Fruit fly (Drosophila melanogaster): ENCODE measurements around the gene Dnai2.

The Dnai2 gene

DNA sequence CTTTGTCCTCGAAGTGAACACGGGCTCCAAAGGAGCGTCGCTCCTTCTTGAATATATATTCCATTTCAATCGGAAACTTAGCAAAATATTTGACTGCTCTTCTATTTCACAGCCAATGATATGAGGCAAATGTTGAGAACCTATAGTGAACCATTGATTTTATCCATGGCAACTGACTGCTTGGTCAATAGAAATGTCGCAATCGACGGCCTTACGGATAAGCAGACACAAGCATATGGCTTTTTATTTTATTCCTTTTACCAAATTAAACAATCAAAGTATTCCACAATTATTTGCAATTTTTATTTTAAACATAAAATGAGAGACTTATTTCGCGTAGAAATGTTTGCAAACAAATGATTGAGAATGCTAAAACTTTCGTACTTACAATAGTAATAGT is at the start of gene Dnai2:
Gene Dnai2, minus strand, starts transcription at position 101 of the 400 bp plus-strand sequence.
- TF ChIP-seq CG8478 (optimal IDR thresholded peaks at IDR 0.05) = no peak
- TF ChIP-seq CTCF (optimal IDR thresholded peaks at IDR 0.05) = no peak

- TF ChIP-seq CG8478 (optimal IDR thresholded peaks at IDR 0.05) (no peak), CTCF (optimal IDR thresholded peaks at IDR 0.05) (no peak)
Measured at dm6 chr3L:11731841-11732240, 32.8 kb upstream of the Dnai2 start, which contains the start of gene CG32087. Gene CG32087, plus strand, starts transcription at chr3L:11732141.

DNA sequence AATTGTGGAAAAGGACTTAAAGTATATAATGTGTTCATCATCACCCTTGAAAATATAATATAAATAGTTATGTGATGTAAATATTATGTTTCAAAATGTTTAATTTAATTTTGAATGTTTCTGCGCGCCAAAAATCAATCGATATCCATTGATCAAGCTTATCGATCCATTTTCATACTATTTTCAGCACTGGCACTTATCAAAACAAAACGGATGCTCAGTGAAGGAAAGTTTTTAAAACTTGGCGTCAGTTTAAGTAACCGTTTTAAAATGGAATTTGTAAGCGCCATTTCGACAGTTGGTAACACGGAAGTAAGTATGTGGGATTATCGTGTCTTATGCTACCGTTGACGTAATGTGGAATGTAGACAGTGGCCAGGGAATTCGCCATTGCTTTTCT is 29.1 kb upstream of the Dnai2 start, which contains the start of gene sunn:
Gene sunn, plus strand, starts transcription at position 202 of the 400 bp plus-strand sequence.
- TF ChIP-seq CTCF (optimal IDR thresholded peaks at IDR 0.05) = no peak
- TF ChIP-seq CG8478 (optimal IDR thresholded peaks at IDR 0.05) = no peak

DNA sequence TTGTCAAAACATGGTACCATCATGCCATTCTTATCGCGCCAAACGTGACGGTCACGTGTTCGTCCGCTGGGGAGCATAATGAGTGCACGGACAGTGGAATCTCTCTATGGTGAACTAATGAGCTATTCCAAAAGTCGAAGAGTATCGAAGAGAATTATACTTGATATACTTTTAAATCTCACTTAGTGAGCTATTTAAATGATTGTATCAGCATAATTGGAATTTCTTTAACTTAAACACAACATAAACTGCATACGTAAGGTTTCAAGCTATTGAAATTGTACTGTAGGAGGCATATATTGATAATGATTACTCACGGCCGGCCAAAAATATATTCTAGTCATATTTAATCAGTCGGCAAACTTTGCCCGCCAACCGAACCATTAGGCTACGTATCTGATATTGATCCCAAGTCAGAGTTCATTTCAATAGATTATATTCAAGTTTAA is 22.5 kb upstream of the Dnai2 start:
- TF ChIP-seq CTCF (optimal IDR thresholded peaks at IDR 0.05) (no peak), CG8478 (optimal IDR thresholded peaks at IDR 0.05) (no peak)

dm6 chr3L:11720780-11721179 is 21.7 kb upstream of the Dnai2 start, which contains the start of gene Bmcp:
Gene Bmcp, plus strand, starts transcription at chr3L:11720934.
- no peak for TF ChIP-seq CG8478 (optimal IDR thresholded peaks at IDR 0.05)
- no peak for TF ChIP-seq CTCF (optimal IDR thresholded peaks at IDR 0.05)

- TF ChIP-seq CG8478 (optimal IDR thresholded peaks at IDR 0.05) (no peak), CTCF (optimal IDR thresholded peaks at IDR 0.05) (no peak)
Measured at dm6 chr3L:11717993-11718392, 18.9 kb upstream of the Dnai2 start.

DNA sequence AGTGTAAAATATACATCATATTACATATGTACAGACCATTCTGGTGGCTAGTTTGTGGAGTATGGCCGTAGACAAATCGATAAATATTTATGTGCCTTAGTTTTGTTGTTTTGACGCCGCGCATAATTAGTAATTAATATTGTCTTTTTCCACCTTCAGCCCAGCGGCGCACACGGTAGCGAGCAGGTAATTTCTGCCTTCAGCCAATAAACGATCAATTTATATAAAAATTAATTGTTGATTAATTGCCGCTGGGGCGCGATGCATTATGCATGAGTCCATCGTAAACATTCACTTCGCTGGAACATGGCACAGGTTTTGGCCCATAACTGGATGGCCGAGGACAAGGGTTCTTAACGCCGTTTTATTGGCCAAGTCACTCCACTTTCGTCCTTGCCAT is 18.2 kb upstream of the Dnai2 start:
- TF ChIP-seq CTCF (optimal IDR thresholded peaks at IDR 0.05) (no peak), CG8478 (optimal IDR thresholded peaks at IDR 0.05) (no peak)

DNA sequence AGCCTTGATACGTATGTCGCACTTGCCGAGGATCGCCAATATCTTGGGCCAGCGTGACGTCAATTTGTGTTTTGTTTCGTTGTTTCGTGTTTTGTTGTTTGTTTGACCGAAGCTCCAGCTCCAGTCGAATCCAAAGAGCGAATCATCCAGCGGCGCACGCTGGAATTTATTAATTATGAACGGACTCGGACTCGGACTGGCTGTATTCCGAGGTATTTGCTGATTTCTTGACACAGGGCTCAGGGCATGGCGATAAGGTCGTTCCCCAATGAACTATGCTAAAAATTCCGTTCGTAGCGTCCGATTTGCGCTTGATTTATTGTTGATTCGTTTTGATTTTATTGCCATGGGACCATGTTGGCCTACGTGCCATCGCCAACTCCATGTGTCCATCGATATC is 17.8 kb upstream of the Dnai2 start:
- TF ChIP-seq CG8478 (optimal IDR thresholded peaks at IDR 0.05) (no peak), CTCF (optimal IDR thresholded peaks at IDR 0.05) (no peak)

- TF ChIP-seq CTCF (optimal IDR thresholded peaks at IDR 0.05) (no peak), CG8478 (optimal IDR thresholded peaks at IDR 0.05) (no peak)
Measured at dm6 chr3L:11716347-11716746, 17.3 kb upstream of the Dnai2 start.

DNA sequence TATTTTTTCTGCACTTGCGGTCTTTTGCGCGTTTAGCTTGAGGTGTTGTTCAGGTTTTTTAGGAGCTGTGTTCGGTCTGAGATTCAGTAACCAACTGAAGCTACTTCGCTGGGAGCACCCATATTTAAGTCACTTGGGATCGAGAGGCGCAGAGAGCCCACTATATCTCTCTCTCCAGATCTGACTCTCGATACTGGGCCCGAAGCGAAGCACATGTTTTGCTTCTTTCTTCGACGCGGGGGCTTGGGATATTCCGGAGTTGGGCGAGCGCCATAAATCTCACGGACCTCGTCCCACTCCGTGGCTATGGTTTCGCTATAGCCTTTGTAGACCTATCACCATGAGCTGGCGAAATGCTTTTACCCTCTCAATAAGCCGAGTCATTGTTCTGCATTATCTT is 16.1 kb upstream of the Dnai2 start, which contains the start of gene CG14132:
Gene CG14132, minus strand, starts transcription at position 99 of the 400 bp plus-strand sequence.
- TF ChIP-seq CG8478 (optimal IDR thresholded peaks at IDR 0.05) (no peak), CTCF (optimal IDR thresholded peaks at IDR 0.05) (no peak)

DNA sequence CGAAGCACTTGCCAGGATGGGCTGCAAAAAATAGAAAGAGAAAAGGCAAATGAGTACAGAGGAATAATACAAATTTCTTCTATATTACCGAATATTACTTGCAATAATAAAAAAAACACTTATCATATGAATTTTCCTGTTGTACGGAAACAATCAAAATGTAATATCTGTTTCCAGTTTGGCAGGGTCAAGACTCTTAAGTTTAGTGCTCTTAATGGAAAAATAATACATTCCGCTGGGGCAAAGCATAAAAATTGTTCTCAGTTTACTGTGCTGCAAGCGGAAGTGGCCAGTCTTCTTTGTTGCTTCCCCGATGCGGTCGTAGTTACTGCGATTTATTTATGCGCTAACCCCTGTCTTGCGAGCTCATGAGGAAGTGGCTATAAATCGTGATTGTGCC is 13.8 kb upstream of the Dnai2 start:
- no peak for TF ChIP-seq CTCF (optimal IDR thresholded peaks at IDR 0.05)
- TF ChIP-seq CG8478 (optimal IDR thresholded peaks at IDR 0.05) = no peak

- TF ChIP-seq CG8478 (optimal IDR thresholded peaks at IDR 0.05) = no peak
- TF ChIP-seq CTCF (optimal IDR thresholded peaks at IDR 0.05) = no peak
Measured at dm6 chr3L:11711789-11712188, 12.7 kb upstream of the Dnai2 start.

- TF ChIP-seq CTCF (optimal IDR thresholded peaks at IDR 0.05) (peak in 1 of 2 experiments; percentile 9), CG8478 (optimal IDR thresholded peaks at IDR 0.05) (no peak)
Measured at dm6 chr3L:11711059-11711628, 12.1 kb upstream of the Dnai2 start, which contains the start of gene crim. Gene crim, minus strand, starts transcription at chr3L:11711386.

dm6 chr3L:11708633-11709116 is 9.6 kb upstream of the Dnai2 start, which contains the start of the genes Ccdc56 and mtTFB1:
Gene Ccdc56, plus strand, starts transcription at chr3L:11708979.
Gene mtTFB1, plus strand, starts transcription at chr3L:11708979.
- TF ChIP-seq CG8478 (optimal IDR thresholded peaks at IDR 0.05) (no peak), CTCF (optimal IDR thresholded peaks at IDR 0.05) (no peak)

DNA sequence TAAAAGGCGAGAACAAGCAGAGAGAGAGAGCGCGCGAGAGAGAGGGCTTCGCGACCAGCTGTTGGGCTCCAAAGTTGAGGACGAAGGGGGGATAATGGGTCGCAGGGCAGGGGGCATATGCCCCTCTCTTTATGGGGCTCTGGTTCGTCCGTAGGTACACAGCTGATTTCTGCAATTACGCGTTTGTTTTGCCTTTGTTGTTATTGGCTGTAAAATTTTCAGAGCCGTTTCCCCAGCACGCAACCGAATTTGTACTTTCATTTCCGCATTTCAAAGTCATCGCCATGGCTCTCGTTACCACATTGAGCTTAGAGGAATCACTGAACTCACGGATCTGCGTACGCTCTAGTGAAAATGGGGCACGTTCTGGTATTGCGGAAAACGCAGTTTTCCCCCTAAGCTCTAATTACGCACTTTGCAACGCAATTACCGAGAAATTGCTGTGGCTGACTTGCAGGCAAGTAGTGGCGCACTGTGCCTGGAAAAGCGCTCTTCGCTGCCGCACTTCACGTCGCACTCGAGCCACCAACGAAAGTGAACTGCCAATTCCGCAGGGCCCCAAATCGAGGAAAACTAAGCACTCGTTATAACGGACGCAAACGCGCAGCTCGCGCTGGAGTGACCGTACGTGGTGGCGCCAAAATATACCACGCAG is 9.0 kb upstream of the Dnai2 start, which contains the start of gene CG11658:
Gene CG11658, minus strand, starts transcription at position 576 of the 655 bp plus-strand sequence.
- TF ChIP-seq CG8478 (optimal IDR thresholded peaks at IDR 0.05) (no peak), CTCF (optimal IDR thresholded peaks at IDR 0.05) (no peak)

All from S2 (cell line).